Worm (Caenorhabditis elegans): Measurements from ENCODE around the gene abi-1.

ce11 chrIII:5683998-5684397, 8.5 kb downstream of the abi-1 start, which contains the start of gene rcan-1:
- TF ChIP-seq nhr-28 (tag; optimal IDR thresholded peaks at IDR 0.05) (no peak), nhr-77 (tag; optimal IDR thresholded peaks at IDR 0.05) (no peak), nhr-43 (tag; optimal IDR thresholded peaks at IDR 0.05; ENCODE audit: poor library complexity, severe bottlenecking) (no peak), lin-39 (tag; optimal IDR thresholded peaks at IDR 0.05) (no peak), ceh-82 (tag; optimal IDR thresholded peaks at IDR 0.05) (no peak), snpc-4 (tag; optimal IDR thresholded peaks at IDR 0.05) (no peak), mdl-1 (tag; optimal IDR thresholded peaks at IDR 0.05) (no peak), pha-4 (tag; optimal IDR thresholded peaks at IDR 0.05) (no peak), pqm-1 (tag; optimal IDR thresholded peaks at IDR 0.05) (no peak), nhr-237 (tag; optimal IDR thresholded peaks at IDR 0.05) (no peak), ceh-28 (tag; optimal IDR thresholded peaks at IDR 0.05) (no peak), lin-15B (tag; optimal IDR thresholded peaks at IDR 0.05) (no peak)

Measured in whole organism, L3 larva.